Worm (Caenorhabditis elegans) whole organism, young adult: ENCODE data around the gene nhr-28.
A peak's percentile ranks its signal among the peaks of the same experiment; 100 is the strongest.

Source experiments
- snpc-4 ChIP-seq, 5 experiments: fragments of 150-350 bp in 1 of 5; sonication (generic microtip) in 4 of 5; optimal IDR thresholded peaks; 2 replicates each; lab custom pipeline; 2014 to 2018; ENCODE audit warnings: missing genetic modification characterization in 5 of 5, missing biosample characterization in 3 of 5, antibody characterized with exemption in 2 of 5, mild to moderate bottlenecking in 2 of 5, missing compliant biosample characterization in 2 of 5, missing genotype in 2 of 5, moderate library complexity in 2 of 5, missing genetic modification reagents in 1 of 5
- unc-62 ChIP-seq: fragments of 150-350 bp; optimal IDR thresholded peaks from 2 replicates; lab custom pipeline; 2014; ENCODE audit warnings: missing biosample characterization, missing genetic modification reagents, missing genetic modification characterization
- zfh-2 ChIP-seq: fragments of 200-800 bp; sonication (Bioruptor generic); conservative IDR thresholded peaks from 2 replicates; pipeline ENCODE4 v1.3.6; 2022; ENCODE audit warnings: missing genetic modification reagents, missing genetic modification characterization, missing compliant biosample characterization
- ztf-3 ChIP-seq: fragments of 200-800 bp; sonication (Bioruptor generic); optimal IDR thresholded peaks from 2 replicates; lab custom pipeline; 2018; ENCODE audit warnings: mild to moderate bottlenecking, missing genetic modification characterization, missing compliant biosample characterization

- TF ChIP-seq unc-62 (GFP tag; lab: Kevin White, UChicago): no peak
- TF ChIP-seq snpc-4 (GFP tag; optimal IDR thresholded peaks at IDR 0.05; lab: Kevin White, UChicago): no peak
- TF ChIP-seq snpc-4 (tag; optimal IDR thresholded peaks at IDR 0.05; lab: Kevin White, UChicago): no peak
- no peak for TF ChIP-seq ztf-3 (GFP tag; lab: Kevin White, UChicago)
- TF ChIP-seq zfh-2 (GFP tag; lab: Robert Waterston, UW): peak; percentile 59
Observed at ce11 chrX:16383084-16383483, 28.3 kb downstream of the nhr-28 start.
